Worm (Caenorhabditis elegans) whole organism, midembryonic: ENCODE measurements around the gene crn-2.

ENCODE experiments used
- cog-1 ChIP-seq: sonication (generic microtip); optimal IDR thresholded peaks from 2 replicates; lab custom pipeline; 2016; ENCODE audit warnings: missing genetic modification characterization, missing compliant biosample characterization
- flt-1 ChIP-seq: fragments of 200-800 bp; sonication (Bioruptor generic); IDR thresholded peaks from 2 replicates; pipeline ENCODE4 v1.3.6; 2022; ENCODE audit warnings: missing genetic modification characterization, missing compliant biosample characterization
- med-1 ChIP-seq: sonication (generic microtip); optimal IDR thresholded peaks from 2 replicates; lab custom pipeline; 2017; ENCODE audit warnings: missing genetic modification characterization, mild to moderate bottlenecking, missing compliant biosample characterization, antibody characterized with exemption, missing genetic modification reagents; ENCODE audit not compliant: insufficient read depth
- ref-1 ChIP-seq: fragments of 200-800 bp; sonication (Bioruptor generic); conservative IDR thresholded peaks from 2 replicates; pipeline ENCODE4 v1.3.6; 2022; ENCODE audit warnings: missing genetic modification reagents, missing genetic modification characterization, missing compliant biosample characterization

ce11 chrV:5559882-5560281 is 34.5 kb upstream of the crn-2 start:
- no peak for TF ChIP-seq flt-1 (GFP tag; lab: Robert Waterston, UW)
- TF ChIP-seq med-1 (GFP tag; lab: Kevin White, UChicago) = no peak
- TF ChIP-seq cog-1 (tag; lab: Kevin White, UChicago) = no peak
- TF ChIP-seq ref-1 = no peak
